Worm (Caenorhabditis elegans): ENCODE measurements around the gene cutl-18.

The cutl-18 gene

ce11 chrV:11266681-11267080 is 50.0 kb downstream of the cutl-18 start, which contains the start of gene str-116:
Gene str-116 (plus strand): TSS chrV:11266981.
- TF ChIP-seq pax-3 (tag; optimal IDR thresholded peaks at IDR 0.05) (no peak), tlp-1 (tag; optimal IDR thresholded peaks at IDR 0.05) (no peak), nhr-12 (tag; optimal IDR thresholded peaks at IDR 0.05) (no peak), ces-1 (GFP tag; optimal IDR thresholded peaks at IDR 0.05) (no peak), ets-5 (GFP tag; IDR thresholded peaks at IDR 0.05) (no peak), jun-1 (tag; optimal IDR thresholded peaks at IDR 0.05) (no peak), fos-1 (tag; optimal IDR thresholded peaks at IDR 0.05) (no peak), Y116A8C.19 (tag; optimal IDR thresholded peaks at IDR 0.05; ENCODE audit: borderline replicate concordance) (no peak), ztf-4 (tag; optimal IDR thresholded peaks at IDR 0.05) (no peak), lsy-2 (tag; optimal IDR thresholded peaks at IDR 0.05) (no peak), lin-39 (tag; optimal IDR thresholded peaks at IDR 0.05) (no peak), mab-9 (GFP tag; IDR thresholded peaks at IDR 0.05) (no peak)

ce11 chrV:11265482-11265881 is 51.2 kb downstream of the cutl-18 start, which contains the start of gene cln-3.1:
Gene cln-3.1 (minus strand): TSS chrV:11265652.
- TF ChIP-seq hlh-4 (tag; optimal IDR thresholded peaks at IDR 0.05) = no peak
- TF ChIP-seq elt-2 (tag; optimal IDR thresholded peaks at IDR 0.05) = peak; percentile 56
- no peak for TF ChIP-seq unc-86 (tag; optimal IDR thresholded peaks at IDR 0.05)
